Worm (Caenorhabditis elegans) whole organism, midembryonic: ENCODE measurements around the gene cpg-9.

Experiments
- T22C8.4 ChIP-seq: fragments of 200-800 bp; sonication (Bioruptor generic); IDR thresholded peaks from 2 replicates; pipeline ENCODE4 v1.3.6; 2022; ENCODE audit warnings: missing genetic modification characterization, missing compliant biosample characterization
- cog-1 ChIP-seq: sonication (generic microtip); optimal IDR thresholded peaks from 2 replicates; lab custom pipeline; 2016; ENCODE audit warnings: missing genetic modification characterization, missing compliant biosample characterization
- flt-1 ChIP-seq: fragments of 200-800 bp; sonication (Bioruptor generic); IDR thresholded peaks from 2 replicates; pipeline ENCODE4 v1.3.6; 2022; ENCODE audit warnings: missing genetic modification characterization, missing compliant biosample characterization
- klf-2 ChIP-seq: fragments of 200-800 bp; sonication (Bioruptor generic); conservative IDR thresholded peaks from 2 replicates; pipeline ENCODE4 v1.3.6; 2022; ENCODE audit warnings: missing genetic modification reagents, missing genetic modification characterization, missing compliant biosample characterization
- med-1 ChIP-seq: sonication (generic microtip); optimal IDR thresholded peaks from 2 replicates; lab custom pipeline; 2017; ENCODE audit warnings: missing genetic modification characterization, mild to moderate bottlenecking, missing compliant biosample characterization, antibody characterized with exemption, missing genetic modification reagents; ENCODE audit not compliant: insufficient read depth
- ref-1 ChIP-seq: fragments of 200-800 bp; sonication (Bioruptor generic); conservative IDR thresholded peaks from 2 replicates; pipeline ENCODE4 v1.3.6; 2022; ENCODE audit warnings: missing genetic modification reagents, missing genetic modification characterization, missing compliant biosample characterization
- tab-1 ChIP-seq: fragments of 200-800 bp; sonication (Bioruptor generic); IDR thresholded peaks from 2 replicates; pipeline ENCODE4 v1.3.6; 2022; ENCODE audit warnings: missing genetic modification characterization, missing compliant biosample characterization
- ztf-23 ChIP-seq: fragments of 200-800 bp; sonication (Bioruptor generic); IDR thresholded peaks from 2 replicates; pipeline ENCODE4 v1.3.6; 2022; ENCODE audit warnings: missing genetic modification reagents, missing genetic modification characterization, missing compliant biosample characterization
- ztf-29 ChIP-seq: fragments of 200-800 bp; sonication (Bioruptor generic); IDR thresholded peaks from 2 replicates; pipeline ENCODE4 v1.3.6; 2022; ENCODE audit warnings: missing genetic modification reagents, missing genetic modification characterization, missing compliant biosample characterization

The cpg-9 gene

ce11 chrIV:3069619-3070260 lies at the start of gene cpg-9:
cpg-9 (minus strand) TSS chrIV:3070210.
- TF ChIP-seq ztf-29 (GFP tag; lab: Robert Waterston, UW) (no peak), ref-1 (GFP tag; lab: Robert Waterston, UW) (no peak), T22C8.4 (GFP tag; lab: Robert Waterston, UW) (no peak), med-1 (no peak), cog-1 (tag; lab: Kevin White, UChicago) (no peak), klf-2 (GFP tag; lab: Robert Waterston, UW) (no peak), flt-1 (GFP tag; lab: Robert Waterston, UW) (no peak), ztf-23 (GFP tag; lab: Robert Waterston, UW) (no peak), tab-1 (GFP tag; lab: Robert Waterston, UW) (no peak)

ce11 chrIV:3101208-3101607 lies 31.2 kb upstream of the cpg-9 start:
- TF ChIP-seq med-1 (no peak), flt-1 (GFP tag; lab: Robert Waterston, UW) (no peak), ztf-29 (GFP tag; lab: Robert Waterston, UW) (no peak), tab-1 (GFP tag; lab: Robert Waterston, UW) (no peak), T22C8.4 (GFP tag; lab: Robert Waterston, UW) (no peak), cog-1 (tag; lab: Kevin White, UChicago) (no peak), ztf-23 (GFP tag; lab: Robert Waterston, UW) (no peak), ref-1 (GFP tag; lab: Robert Waterston, UW) (no peak), klf-2 (GFP tag; lab: Robert Waterston, UW) (no peak)

- no peak for TF ChIP-seq ztf-23 (GFP tag; lab: Robert Waterston, UW)
- no peak for TF ChIP-seq cog-1 (tag; lab: Kevin White, UChicago)
- no peak for TF ChIP-seq flt-1 (GFP tag; lab: Robert Waterston, UW)
- TF ChIP-seq ref-1 (GFP tag; lab: Robert Waterston, UW): no peak
- TF ChIP-seq ztf-29 (GFP tag; lab: Robert Waterston, UW): no peak
- TF ChIP-seq med-1: no peak
- no peak for TF ChIP-seq T22C8.4 (GFP tag; lab: Robert Waterston, UW)
- TF ChIP-seq klf-2 (GFP tag; lab: Robert Waterston, UW): no peak
Measured at ce11 chrIV:3097019-3097418, 27.0 kb upstream of the cpg-9 start.

- TF ChIP-seq flt-1 (GFP tag; lab: Robert Waterston, UW): no peak
- no peak for TF ChIP-seq ztf-23 (GFP tag; lab: Robert Waterston, UW)
- TF ChIP-seq cog-1 (tag; lab: Kevin White, UChicago): no peak
- TF ChIP-seq tab-1 (GFP tag; lab: Robert Waterston, UW): no peak
- no peak for TF ChIP-seq ref-1 (GFP tag; lab: Robert Waterston, UW)
- TF ChIP-seq T22C8.4 (GFP tag; lab: Robert Waterston, UW): no peak
- no peak for TF ChIP-seq med-1
- no peak for TF ChIP-seq ztf-29 (GFP tag; lab: Robert Waterston, UW)
- no peak for TF ChIP-seq klf-2 (GFP tag; lab: Robert Waterston, UW)
Measured at ce11 chrIV:3095995-3096544, 26.1 kb upstream of the cpg-9 start.

- TF ChIP-seq cog-1 (tag; lab: Kevin White, UChicago) (no peak), flt-1 (GFP tag; lab: Robert Waterston, UW) (no peak), med-1 (no peak), tab-1 (GFP tag; lab: Robert Waterston, UW) (no peak), klf-2 (GFP tag; lab: Robert Waterston, UW) (no peak), ztf-29 (GFP tag; lab: Robert Waterston, UW) (no peak), ztf-23 (GFP tag; lab: Robert Waterston, UW) (no peak), ref-1 (GFP tag; lab: Robert Waterston, UW) (no peak), T22C8.4 (GFP tag; lab: Robert Waterston, UW) (no peak)
Measured at ce11 chrIV:3092978-3093377, 23.0 kb upstream of the cpg-9 start.

DNA sequence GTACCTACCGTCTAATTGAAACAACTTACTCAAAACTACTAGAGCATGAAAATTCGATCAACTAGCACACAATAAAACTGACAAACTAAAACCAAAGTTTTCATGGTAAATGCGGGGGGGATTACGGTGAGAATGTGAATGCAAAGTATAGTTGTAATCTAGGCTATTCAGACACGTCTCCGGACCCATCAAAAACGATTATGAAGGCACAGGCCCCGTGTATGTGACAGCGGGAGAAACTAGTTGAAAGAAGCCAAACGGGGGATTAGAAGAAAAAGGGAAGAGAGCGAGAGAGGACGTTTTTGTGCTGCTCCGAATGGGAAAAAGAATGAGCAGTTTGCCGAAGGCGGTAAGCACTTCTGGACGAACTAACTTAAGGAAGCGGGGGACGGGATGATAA lies 21.1 kb upstream of the cpg-9 start:
- no peak for TF ChIP-seq cog-1 (tag; lab: Kevin White, UChicago)
- TF ChIP-seq tab-1 (GFP tag; lab: Robert Waterston, UW): no peak
- TF ChIP-seq med-1: no peak

- TF ChIP-seq cog-1 (tag; lab: Kevin White, UChicago) (no peak), klf-2 (GFP tag; lab: Robert Waterston, UW) (no peak), med-1 (no peak), flt-1 (GFP tag; lab: Robert Waterston, UW) (no peak), ztf-29 (GFP tag; lab: Robert Waterston, UW) (no peak), tab-1 (GFP tag; lab: Robert Waterston, UW) (no peak), T22C8.4 (GFP tag; lab: Robert Waterston, UW) (no peak), ref-1 (GFP tag; lab: Robert Waterston, UW) (no peak), ztf-23 (GFP tag; lab: Robert Waterston, UW) (no peak)
Measured at ce11 chrIV:3089611-3090010, 19.6 kb upstream of the cpg-9 start.

ce11 chrIV:3086825-3087224 lies 16.8 kb upstream of the cpg-9 start, which contains the start of gene Y67D8C.9:
Y67D8C.9 (minus strand) TSS chrIV:3086925.
- TF ChIP-seq klf-2 (GFP tag; lab: Robert Waterston, UW) (no peak), flt-1 (GFP tag; lab: Robert Waterston, UW) (no peak), med-1 (no peak), ztf-29 (GFP tag; lab: Robert Waterston, UW) (no peak), ztf-23 (GFP tag; lab: Robert Waterston, UW) (no peak)

DNA sequence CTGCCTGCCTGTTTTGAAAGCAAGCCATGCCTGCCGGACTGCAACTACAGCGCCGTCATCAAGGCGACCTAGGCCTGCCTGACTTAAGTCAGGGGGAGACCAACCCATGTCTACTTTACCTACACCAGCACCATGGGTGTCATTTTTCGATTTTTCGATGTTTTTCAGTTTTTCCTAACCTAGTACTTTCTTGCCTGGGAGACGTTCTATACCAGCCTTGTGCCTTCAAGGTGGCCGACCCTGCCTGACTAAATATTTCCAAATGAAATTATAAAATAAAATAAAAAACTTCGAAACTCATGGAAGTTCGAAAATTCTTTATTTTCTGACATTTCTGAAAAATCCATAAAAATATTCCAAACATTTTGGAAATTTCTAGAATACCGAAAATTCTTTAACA lies 6.8 kb upstream of the cpg-9 start:
- TF ChIP-seq ref-1 (GFP tag; lab: Robert Waterston, UW) (no peak), T22C8.4 (GFP tag; lab: Robert Waterston, UW) (no peak), ztf-23 (GFP tag; lab: Robert Waterston, UW) (no peak), tab-1 (GFP tag; lab: Robert Waterston, UW) (no peak), ztf-29 (GFP tag; lab: Robert Waterston, UW) (no peak), klf-2 (GFP tag; lab: Robert Waterston, UW) (no peak)
